Fruit fly (Drosophila melanogaster) whole organism, pupa: ENCODE results near the gene Col4a1.

Source experiments
- CG10348 ChIP-seq: fragments of 200-800 bp; sonication (Bioruptor generic); IDR thresholded peaks from 2 replicates; pipeline ENCODE4 v1.3.6; 2022; ENCODE audit warnings: missing biosample characterization, missing genetic modification characterization
- CG15710 ChIP-seq: fragments of 200-800 bp; sonication (Bioruptor generic); optimal IDR thresholded peaks from 2 replicates; lab custom pipeline; 2018; ENCODE audit warnings: missing biosample characterization, mild to moderate bottlenecking, missing genetic modification characterization, moderate library complexity
- CG32121 ChIP-seq: fragments of 200-800 bp; sonication (Bioruptor generic); IDR thresholded peaks from 2 replicates; pipeline ENCODE4 v1.3.6; 2022; ENCODE audit warnings: missing biosample characterization, missing genetic modification characterization
- CG34367 ChIP-seq: fragments of 200-800 bp; sonication (Bioruptor generic); optimal IDR thresholded peaks from 2 replicates; lab custom pipeline; 2018; ENCODE audit warnings: missing biosample characterization, mild to moderate bottlenecking, missing genetic modification characterization
- CG4496 ChIP-seq: fragments of 200-800 bp; sonication (Bioruptor generic); IDR thresholded peaks from 3 replicates; pipeline ENCODE4 v1.3.6; 2022; ENCODE audit warnings: missing biosample characterization, missing genetic modification characterization
- CG9948 ChIP-seq: fragments of 200-800 bp; sonication (Bioruptor generic); optimal IDR thresholded peaks from 2 replicates; lab custom pipeline; 2018; ENCODE audit warnings: missing biosample characterization, mild to moderate bottlenecking, missing genetic modification characterization, moderate library complexity
- D1 ChIP-seq: fragments of 200-800 bp; sonication (Bioruptor generic); optimal IDR thresholded peaks from 2 replicates; lab custom pipeline; 2018; ENCODE audit warnings: missing biosample characterization, mild to moderate bottlenecking, missing genetic modification characterization, moderate library complexity
- EcR ChIP-seq: fragments of 200-800 bp; sonication (Bioruptor generic); optimal IDR thresholded peaks from 3 replicates; lab custom pipeline; 2019; ENCODE audit warnings: missing biosample characterization, missing genetic modification characterization, mild to moderate bottlenecking, moderate library complexity, missing genetic modification reagents
- Ets98B ChIP-seq: fragments of 200-800 bp; sonication (Bioruptor generic); IDR thresholded peaks from 2 replicates; pipeline ENCODE4 v1.3.6; 2022; ENCODE audit warnings: missing biosample characterization, missing genetic modification characterization
- Pif1B ChIP-seq: fragments of 200-800 bp; sonication (Bioruptor generic); optimal IDR thresholded peaks from 3 replicates; lab custom pipeline; 2016; ENCODE audit warnings: missing biosample characterization, missing genetic modification characterization
- Snoo ChIP-seq: fragments of 200-800 bp; sonication (Bioruptor generic); optimal IDR thresholded peaks from 3 replicates; lab custom pipeline; 2017; ENCODE audit warnings: missing biosample characterization, mild to moderate bottlenecking, missing genetic modification characterization, inconsistent platforms
- fd96Ca ChIP-seq: fragments of 200-800 bp; sonication (Bioruptor generic); IDR thresholded peaks from 3 replicates; pipeline ENCODE4 v1.3.6; 2022; ENCODE audit warnings: missing biosample characterization, missing genetic modification characterization
- gl ChIP-seq: fragments of 200-800 bp; sonication (Bioruptor generic); optimal IDR thresholded peaks from 2 replicates; lab custom pipeline; 2018; ENCODE audit warnings: missing biosample characterization, mild to moderate bottlenecking, missing genetic modification characterization
- rn ChIP-seq: fragments of 200-800 bp; sonication (Bioruptor generic); IDR thresholded peaks from 2 replicates; pipeline ENCODE4 v1.3.6; 2022; ENCODE audit warnings: missing biosample characterization, missing genetic modification characterization

- TF ChIP-seq CG9948 (tag; lab: Kevin White, UChicago) = no peak
- no peak for TF ChIP-seq rn (GFP tag; lab: Robert Waterston, UW)
- no peak for TF ChIP-seq CG34367 (tag; lab: Kevin White, UChicago)
- TF ChIP-seq EcR (GFP tag; lab: Kevin White, UChicago) = no peak
- no peak for TF ChIP-seq Ets98B
- TF ChIP-seq CG10348 (GFP tag; lab: Robert Waterston, UW) = no peak
- no peak for TF ChIP-seq D1
- TF ChIP-seq Pif1B (GFP tag; lab: Kevin White, UChicago) = no peak
- no peak for TF ChIP-seq fd96Ca (GFP tag; lab: Robert Waterston, UW)
- no peak for TF ChIP-seq CG32121 (GFP tag; lab: Robert Waterston, UW)
- TF ChIP-seq CG15710 (tag; lab: Kevin White, UChicago) = no peak
- TF ChIP-seq Snoo = no peak
- TF ChIP-seq gl (tag; lab: Kevin White, UChicago) = no peak
- TF ChIP-seq CG4496 = no peak
These were observed 27.9 kb upstream of the Col4a1 start for dm6 chr2L:5001582-5001929.
